Worm (Caenorhabditis elegans) whole organism, mixed stage, embryonic: Measurements from ENCODE around the gene B0334.10.

Experiments
- M03D4.4 ChIP-seq: sonication (generic microtip); optimal IDR thresholded peaks from 2 replicates; lab custom pipeline; 2017; ENCODE audit warnings: mild to moderate bottlenecking, missing genetic modification characterization, missing compliant biosample characterization
- bed-3 ChIP-seq: fragments of 200-800 bp; sonication (Bioruptor generic); optimal IDR thresholded peaks from 3 replicates; lab custom pipeline; 2018; ENCODE audit warnings: mild to moderate bottlenecking, missing genetic modification characterization, moderate library complexity, missing compliant biosample characterization
- ceh-39 ChIP-seq: fragments of 150-350 bp; optimal IDR thresholded peaks from 2 replicates; lab custom pipeline; 2014; ENCODE audit warnings: missing biosample characterization, missing genetic modification characterization
- ceh-43 ChIP-seq: fragments of 200-800 bp; sonication (Bioruptor generic); optimal IDR thresholded peaks from 2 replicates; lab custom pipeline; 2018; ENCODE audit warnings: mild to moderate bottlenecking, missing genetic modification characterization, moderate library complexity, missing compliant biosample characterization
- ceh-83 ChIP-seq: fragments of 200-800 bp; sonication (Bioruptor generic); optimal IDR thresholded peaks from 2 replicates; lab custom pipeline; 2018; ENCODE audit warnings: mild to moderate bottlenecking, missing genetic modification characterization, missing compliant biosample characterization
- ces-1 ChIP-seq: fragments of 150-350 bp; optimal IDR thresholded peaks from 2 replicates; lab custom pipeline; 2014; ENCODE audit warnings: missing biosample characterization, missing genetic modification reagents, missing genetic modification characterization
- cnd-1 ChIP-seq: fragments of 200-800 bp; sonication (Bioruptor generic); optimal IDR thresholded peaks from 2 replicates; lab custom pipeline; 2018; ENCODE audit warnings: mild to moderate bottlenecking, missing genetic modification characterization, missing compliant biosample characterization
- drap-1 ChIP-seq: fragments of 200-800 bp; sonication (Bioruptor generic); optimal IDR thresholded peaks from 3 replicates; lab custom pipeline; 2018; ENCODE audit warnings: mild to moderate bottlenecking, missing genetic modification characterization, missing compliant biosample characterization
- elt-1 ChIP-seq: sonication (generic microtip); optimal IDR thresholded peaks from 2 replicates; lab custom pipeline; 2017; ENCODE audit warnings: missing genetic modification characterization, mild to moderate bottlenecking, missing compliant biosample characterization, antibody characterized with exemption, moderate library complexity, borderline replicate concordance; ENCODE audit not compliant: insufficient read depth
- elt-3 ChIP-seq: fragments of 150-350 bp; optimal IDR thresholded peaks from 2 replicates; lab custom pipeline; 2014; ENCODE audit warnings: missing biosample characterization, missing genetic modification characterization
- flh-1 ChIP-seq: fragments of 200-800 bp; sonication (Bioruptor generic); optimal IDR thresholded peaks from 2 replicates; lab custom pipeline; 2018; ENCODE audit warnings: mild to moderate bottlenecking, missing genetic modification characterization, moderate library complexity, missing compliant biosample characterization
- ham-2 ChIP-seq: fragments of 200-800 bp; sonication (Bioruptor generic); optimal IDR thresholded peaks from 2 replicates; lab custom pipeline; 2018; ENCODE audit warnings: mild to moderate bottlenecking, missing genetic modification characterization, missing compliant biosample characterization
- lin-13 ChIP-seq: fragments of 150-350 bp; optimal IDR thresholded peaks from 2 replicates; lab custom pipeline; 2014; ENCODE audit warnings: missing biosample characterization, missing genetic modification characterization
- lin-32 ChIP-seq: fragments of 200-800 bp; sonication (Bioruptor generic); optimal IDR thresholded peaks from 2 replicates; lab custom pipeline; 2018; ENCODE audit warnings: mild to moderate bottlenecking, missing genetic modification characterization, missing compliant biosample characterization
- lsy-2 ChIP-seq: fragments of 150-350 bp; optimal IDR thresholded peaks from 2 replicates; lab custom pipeline; 2014; ENCODE audit warnings: missing biosample characterization, missing genetic modification characterization
- mab-5 ChIP-seq: fragments of 150-350 bp; optimal IDR thresholded peaks from 2 replicates; lab custom pipeline; 2014; ENCODE audit warnings: missing biosample characterization, missing genetic modification characterization
- mep-1 ChIP-seq: fragments of 150-350 bp; optimal IDR thresholded peaks from 2 replicates; lab custom pipeline; 2017; ENCODE audit warnings: missing biosample characterization, missing genetic modification reagents, missing genetic modification characterization, inconsistent platforms
- mls-2 ChIP-seq: sonication (generic microtip); optimal IDR thresholded peaks from 2 replicates; lab custom pipeline; 2016; ENCODE audit warnings: mild to moderate bottlenecking, missing genetic modification characterization, moderate library complexity, missing compliant biosample characterization
- nhr-2 ChIP-seq: fragments of 150-350 bp; optimal IDR thresholded peaks from 2 replicates; lab custom pipeline; 2014; ENCODE audit warnings: missing biosample characterization, missing genetic modification characterization
- nhr-237 ChIP-seq: fragments of 150-350 bp; optimal IDR thresholded peaks from 2 replicates; lab custom pipeline; 2014; ENCODE audit warnings: missing biosample characterization, missing genetic modification characterization
- nhr-28 ChIP-seq: fragments of 150-350 bp; optimal IDR thresholded peaks from 2 replicates; lab custom pipeline; 2014; ENCODE audit warnings: missing biosample characterization, missing genetic modification characterization
- nhr-76 ChIP-seq: sonication (generic microtip); optimal IDR thresholded peaks from 2 replicates; lab custom pipeline; 2017; ENCODE audit warnings: missing biosample characterization, missing genetic modification characterization
- pha-4 ChIP-seq: fragments of 150-350 bp; optimal IDR thresholded peaks from 2 replicates; lab custom pipeline; 2018; ENCODE audit warnings: missing biosample characterization, missing genetic modification reagents, missing genetic modification characterization
- snpc-4 ChIP-seq: fragments of 150-350 bp; optimal IDR thresholded peaks from 2 replicates; lab custom pipeline; 2014; ENCODE audit warnings: missing biosample characterization, missing genetic modification characterization
- sptf-1 ChIP-seq: sonication (generic microtip); optimal IDR thresholded peaks from 2 replicates; lab custom pipeline; 2017; ENCODE audit warnings: mild to moderate bottlenecking, missing genetic modification characterization, moderate library complexity, missing compliant biosample characterization
- tbx-8 ChIP-seq: fragments of 200-800 bp; sonication (Bioruptor generic); optimal IDR thresholded peaks from 2 replicates; lab custom pipeline; 2018; ENCODE audit warnings: mild to moderate bottlenecking, missing genetic modification characterization, moderate library complexity, missing compliant biosample characterization
- unc-120 ChIP-seq: sonication (generic microtip); optimal IDR thresholded peaks from 2 replicates; lab custom pipeline; 2017; ENCODE audit warnings: missing genetic modification characterization, missing compliant biosample characterization; ENCODE audit not compliant: poor library complexity, severe bottlenecking
- unc-39 ChIP-seq: fragments of 150-350 bp; optimal IDR thresholded peaks from 2 replicates; lab custom pipeline; 2014; ENCODE audit warnings: missing biosample characterization, missing genetic modification characterization
- unc-62 ChIP-seq: fragments of 150-350 bp; optimal IDR thresholded peaks from 2 replicates; lab custom pipeline; 2014; ENCODE audit warnings: missing biosample characterization, missing genetic modification reagents, missing genetic modification characterization
- zip-8 ChIP-seq: fragments of 150-350 bp; optimal IDR thresholded peaks from 2 replicates; lab custom pipeline; 2014; ENCODE audit warnings: missing biosample characterization, missing genetic modification characterization

B0334.10 gene

DNA sequence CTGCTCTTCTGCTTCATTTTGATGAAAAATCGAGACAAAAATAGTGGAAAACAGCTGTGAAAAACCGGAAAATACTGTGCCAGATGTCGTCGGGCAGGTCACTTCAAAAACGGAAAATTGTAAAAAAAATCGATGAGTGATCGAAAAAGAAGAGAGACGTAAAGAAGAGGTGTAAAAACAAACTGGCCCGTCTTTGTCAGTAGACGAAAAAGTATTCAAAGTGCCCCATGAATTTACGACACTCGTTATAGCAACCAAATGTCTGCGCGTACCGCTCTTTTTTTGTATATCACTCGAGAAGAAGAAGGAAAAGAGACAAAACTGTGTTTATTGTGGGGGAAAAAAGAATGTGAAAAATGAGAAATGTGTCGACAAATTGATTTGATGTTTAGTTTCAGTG, 33.1 kb upstream of the B0334.10 start, which contains the start of gene twk-5:
Gene twk-5, minus strand, starts transcription at position 101 of the 400 bp plus-strand sequence.
- TF ChIP-seq unc-62 (no peak), bed-3 (GFP tag; lab: Kevin White, UChicago) (no peak), nhr-2 (tag; lab: Kevin White, UChicago) (no peak), flh-1 (GFP tag; lab: Kevin White, UChicago) (no peak)

DNA sequence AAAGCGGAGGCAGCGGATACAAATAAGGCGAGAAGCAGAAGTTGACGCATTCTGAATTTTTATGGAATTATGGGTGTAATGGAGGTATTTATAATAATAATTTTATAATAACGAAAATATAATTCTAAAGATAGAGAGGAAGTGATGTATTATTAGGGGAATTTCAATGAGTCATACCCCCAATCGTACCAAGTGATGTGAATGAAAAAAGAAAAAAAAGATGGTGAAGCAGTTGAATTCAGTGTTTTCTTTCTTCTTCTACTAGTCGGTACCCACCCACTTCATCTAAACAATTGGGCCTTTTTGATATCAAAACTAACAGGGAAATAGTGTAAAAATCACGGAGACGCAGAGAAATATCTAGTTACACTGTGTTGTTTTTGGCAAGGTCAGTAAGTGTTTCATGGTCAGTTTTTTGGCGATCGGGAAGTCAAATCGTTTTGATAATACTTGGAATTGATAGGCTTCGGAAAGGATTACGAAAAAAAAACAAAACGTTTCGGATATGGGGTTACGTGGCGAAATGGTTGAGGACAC, 31.5 kb upstream of the B0334.10 start, which contains the start of gene ttr-18:
Gene ttr-18, minus strand, starts transcription at position 51 of the 537 bp plus-strand sequence.
- TF ChIP-seq ceh-43 (GFP tag; lab: Kevin White, UChicago): no peak
- no peak for TF ChIP-seq ceh-39 (tag; lab: Kevin White, UChicago)
- no peak for TF ChIP-seq drap-1 (GFP tag; lab: Kevin White, UChicago)
- TF ChIP-seq, all 35 proteins: peak for 0

DNA sequence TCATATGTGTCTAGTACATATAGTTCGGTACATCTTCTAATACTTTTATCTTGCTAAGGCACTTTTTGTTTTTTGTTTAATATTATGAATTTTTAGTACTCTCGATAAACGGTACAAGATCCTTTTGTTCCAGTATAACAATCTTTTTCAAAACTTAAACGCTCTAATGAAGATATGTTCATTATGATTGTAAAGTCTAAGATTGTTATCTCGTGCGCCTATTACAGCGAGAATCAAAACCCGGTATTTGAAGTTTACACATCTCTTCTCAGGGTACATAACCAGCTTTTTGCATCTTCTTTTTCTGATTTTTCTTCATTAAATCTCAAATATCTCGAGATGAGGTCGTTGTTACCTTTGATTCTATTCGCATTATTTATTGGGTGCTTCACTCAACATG, 30.3 kb upstream of the B0334.10 start, which contains the start of gene B0334.13:
Gene B0334.13, plus strand, starts transcription at position 301 of the 400 bp plus-strand sequence.
- TF ChIP-seq lin-32 (GFP tag; lab: Kevin White, UChicago) (no peak), ceh-43 (GFP tag; lab: Kevin White, UChicago) (no peak), lsy-2 (no peak), nhr-76 (tag; lab: Kevin White, UChicago) (no peak), snpc-4 (tag; lab: Kevin White, UChicago) (no peak), unc-120 (tag; lab: Kevin White, UChicago) (no peak), sptf-1 (tag; lab: Kevin White, UChicago) (no peak), tbx-8 (GFP tag; lab: Kevin White, UChicago) (no peak), M03D4.4 (tag; lab: Kevin White, UChicago) (no peak), ces-1 (GFP tag; lab: Kevin White, UChicago) (no peak), mab-5 (no peak), ceh-83 (GFP tag; lab: Kevin White, UChicago) (no peak), elt-3 (tag; lab: Kevin White, UChicago) (no peak), elt-1 (tag; lab: Kevin White, UChicago) (no peak), unc-39 (no peak), ceh-39 (tag; lab: Kevin White, UChicago) (no peak), nhr-2 (tag; lab: Kevin White, UChicago) (no peak)

DNA sequence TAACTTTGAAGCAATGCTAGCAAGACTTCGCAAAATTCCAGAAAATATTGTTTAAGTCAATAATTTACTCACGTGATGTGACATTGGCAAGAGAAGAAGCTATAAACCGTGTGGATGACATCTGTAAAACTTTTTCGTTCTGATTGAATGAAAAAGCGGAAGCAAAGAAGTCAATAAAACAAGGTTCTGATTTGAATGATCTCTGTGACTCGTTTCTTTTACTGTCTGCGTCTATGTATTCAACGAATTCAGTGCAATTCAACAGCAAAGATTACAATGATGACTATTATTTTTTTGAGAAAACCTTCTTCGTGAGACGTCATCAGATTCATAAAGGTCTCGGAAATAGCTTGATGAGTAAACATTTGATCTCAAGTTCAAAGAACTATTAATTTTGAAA, 25.4 kb upstream of the B0334.10 start, which contains the start of gene hacl-1:
Gene hacl-1, minus strand, starts transcription at position 121 of the 400 bp plus-strand sequence.
- TF ChIP-seq bed-3 (GFP tag; lab: Kevin White, UChicago) (no peak), nhr-237 (tag; lab: Kevin White, UChicago) (no peak), lsy-2 (no peak), lin-32 (GFP tag; lab: Kevin White, UChicago) (no peak), nhr-2 (tag; lab: Kevin White, UChicago) (no peak), pha-4 (no peak), M03D4.4 (tag; lab: Kevin White, UChicago) (no peak), mep-1 (tag; lab: Kevin White, UChicago) (no peak), ham-2 (GFP tag; lab: Kevin White, UChicago) (no peak), nhr-28 (tag; lab: Kevin White, UChicago) (no peak), snpc-4 (tag; lab: Kevin White, UChicago) (no peak), unc-39 (no peak), zip-8 (no peak), mls-2 (tag; lab: Kevin White, UChicago) (no peak), drap-1 (GFP tag; lab: Kevin White, UChicago) (no peak), cnd-1 (no peak), mab-5 (no peak), unc-120 (tag; lab: Kevin White, UChicago) (no peak), elt-3 (tag; lab: Kevin White, UChicago) (no peak)

DNA sequence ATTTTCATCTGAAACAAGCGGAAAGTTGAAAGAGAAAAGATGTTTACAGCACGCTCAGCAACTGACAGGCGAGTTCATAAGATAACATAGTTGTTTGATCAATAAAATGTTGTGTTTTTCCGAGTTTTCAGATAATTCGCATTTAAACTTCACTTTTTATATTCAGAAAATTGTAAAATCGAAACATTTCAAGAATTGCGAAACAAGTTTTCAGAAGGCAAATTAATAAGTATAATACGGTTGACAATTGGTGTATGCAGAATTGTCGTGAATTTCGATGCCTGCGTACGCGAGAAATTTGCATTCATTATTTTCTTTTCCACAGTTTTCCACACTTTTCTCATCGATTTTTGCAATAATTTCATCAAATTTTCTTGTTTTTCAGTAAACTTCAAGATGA, 23.0 kb upstream of the B0334.10 start, which contains the start of the genes ooc-3 and B0334.4:
Gene ooc-3, minus strand, starts transcription at position 15 of the 400 bp plus-strand sequence.
Gene B0334.4, plus strand, starts transcription at position 386 of the 400 bp plus-strand sequence.
- TF ChIP-seq mls-2 (tag; lab: Kevin White, UChicago): no peak
- TF ChIP-seq lsy-2: peak; percentile 91
- TF ChIP-seq tbx-8 (GFP tag; lab: Kevin White, UChicago): no peak
- TF ChIP-seq ces-1 (GFP tag; lab: Kevin White, UChicago): peak; percentile 94
- no peak for TF ChIP-seq lin-13
- TF ChIP-seq ceh-39 (tag; lab: Kevin White, UChicago): no peak
- no peak for TF ChIP-seq cnd-1
- TF ChIP-seq, all 35 proteins: peak for 2
